Worm (Caenorhabditis elegans) whole organism, L4 larva: ENCODE results near the gene Y48B6A.5.

Experiments used
- F26F4.8 ChIP-seq: fragments of 200-800 bp; sonication (Bioruptor generic); conservative IDR thresholded peaks from 2 replicates; pipeline ENCODE4 v1.3.6; 2022; ENCODE audit warnings: missing genetic modification characterization, missing compliant biosample characterization
- T20F7.1 ChIP-seq: fragments of 200-800 bp; sonication (Bioruptor generic); optimal IDR thresholded peaks from 2 replicates; lab custom pipeline; 2018; ENCODE audit warnings: mild to moderate bottlenecking, missing genetic modification characterization, missing compliant biosample characterization
- T26A8.4 ChIP-seq: fragments of 200-800 bp; sonication (Bioruptor generic); IDR thresholded peaks from 2 replicates; pipeline ENCODE4 v1.3.6; 2022; ENCODE audit warnings: missing genetic modification characterization, missing compliant biosample characterization
- Y5F2A.4 ChIP-seq: fragments of 200-800 bp; sonication (Bioruptor generic); optimal IDR thresholded peaks from 2 replicates; lab custom pipeline; 2018; ENCODE audit warnings: mild to moderate bottlenecking, missing genetic modification characterization, missing compliant biosample characterization
- ZK337.2 ChIP-seq: fragments of 200-800 bp; sonication (Bioruptor generic); IDR thresholded peaks from 2 replicates; pipeline ENCODE4 v1.3.6; 2022; ENCODE audit warnings: missing genetic modification reagents, missing genetic modification characterization, missing compliant biosample characterization
- ZK546.5 ChIP-seq, 2 experiments: sonication (generic microtip); optimal IDR thresholded peaks; 2 replicates each; lab custom pipeline; 2017; ENCODE audit warnings: missing biosample characterization in 2 of 2, missing genetic modification characterization in 2 of 2
- aha-1 ChIP-seq: fragments of 150-350 bp; peaks from one replicate; lab custom pipeline; 2014; ENCODE audit warnings: missing biosample characterization, missing genetic modification characterization
- aly-2 ChIP-seq: sonication (generic microtip); optimal IDR thresholded peaks from 2 replicates; lab custom pipeline; 2018; ENCODE audit warnings: missing biosample characterization, missing genetic modification characterization
- ama-1 ChIP-seq: fragments of 150-350 bp; optimal IDR thresholded peaks from 2 replicates; lab custom pipeline; 2014; ENCODE audit warnings: inconsistent platforms, mixed read lengths
- arid-1 ChIP-seq: fragments of 200-800 bp; sonication (Bioruptor generic); conservative IDR thresholded peaks from 2 replicates; pipeline ENCODE4 v1.3.6; 2022; ENCODE audit warnings: missing genetic modification reagents, missing genetic modification characterization, missing compliant biosample characterization
- attf-4 ChIP-seq: sonication (generic microtip); optimal IDR thresholded peaks from 3 replicates; lab custom pipeline; 2017; ENCODE audit warnings: missing biosample characterization, missing genetic modification characterization
- ceh-20 ChIP-seq: fragments of 200-800 bp; sonication (Bioruptor generic); IDR thresholded peaks from 2 replicates; pipeline ENCODE4 v1.3.6; 2022; ENCODE audit warnings: missing genetic modification reagents, missing genetic modification characterization, missing compliant biosample characterization
- ceh-28 ChIP-seq: fragments of 150-350 bp; optimal IDR thresholded peaks from 2 replicates; lab custom pipeline; 2014; ENCODE audit warnings: missing biosample characterization, missing genetic modification reagents, missing genetic modification characterization
- ceh-32 ChIP-seq: sonication (generic microtip); optimal IDR thresholded peaks from 2 replicates; lab custom pipeline; 2016; ENCODE audit warnings: mild to moderate bottlenecking, missing genetic modification characterization, missing compliant biosample characterization; ENCODE audit not compliant: poor library complexity
- ceh-82 ChIP-seq: sonication (generic microtip); optimal IDR thresholded peaks from 2 replicates; lab custom pipeline; 2017; ENCODE audit warnings: missing biosample characterization, missing genetic modification characterization
- ces-1 ChIP-seq: fragments of 150-350 bp; sonication (generic microtip); optimal IDR thresholded peaks from 4 replicates; lab custom pipeline; 2014; ENCODE audit warnings: missing biosample characterization, missing genetic modification reagents, missing genetic modification characterization
- ctbp-1 ChIP-seq: fragments of 200-800 bp; sonication (Bioruptor generic); IDR thresholded peaks from 2 replicates; pipeline ENCODE4 v1.3.6; 2022; ENCODE audit warnings: missing genetic modification reagents, missing genetic modification characterization, missing compliant biosample characterization
- daf-16 ChIP-seq, 3 experiments: sonication (generic microtip); optimal IDR thresholded peaks; 2 replicates each; lab custom pipeline; 2016 to 2017; ENCODE audit warnings: missing genetic modification characterization in 3 of 3, missing genetic modification reagents in 3 of 3, mild to moderate bottlenecking in 2 of 3, missing compliant biosample characterization in 2 of 3, missing biosample characterization in 1 of 3, moderate library complexity in 1 of 3
- daf-19 ChIP-seq: fragments of 200-800 bp; sonication (Bioruptor generic); conservative IDR thresholded peaks from 2 replicates; pipeline ENCODE4 v1.3.6; 2022; ENCODE audit warnings: missing genetic modification characterization, missing compliant biosample characterization
- dmd-8 ChIP-seq: fragments of 200-800 bp; sonication (Bioruptor generic); IDR thresholded peaks from 2 replicates; pipeline ENCODE4 v1.3.6; 2022; ENCODE audit warnings: missing genetic modification characterization, missing compliant biosample characterization
- dpl-1 ChIP-seq: fragments of 150-350 bp; optimal IDR thresholded peaks from 2 replicates; lab custom pipeline; 2014; ENCODE audit warnings: missing biosample characterization, missing genetic modification reagents, missing genetic modification characterization
- egl-27 ChIP-seq: sonication (generic microtip); optimal IDR thresholded peaks from 3 replicates; lab custom pipeline; 2017; ENCODE audit warnings: missing biosample characterization, missing genetic modification reagents, missing genetic modification characterization
- gei-8 ChIP-seq: fragments of 200-800 bp; sonication (Bioruptor generic); optimal IDR thresholded peaks from 2 replicates; lab custom pipeline; 2018; ENCODE audit warnings: mild to moderate bottlenecking, missing genetic modification characterization, missing compliant biosample characterization
- hif-1 ChIP-seq, 2 experiments: sonication (generic microtip); optimal IDR thresholded peaks; 2 replicates each; lab custom pipeline; 2016 to 2017; ENCODE audit warnings: missing compliant biosample characterization in 2 of 2, missing genetic modification characterization in 2 of 2, missing genetic modification reagents in 2 of 2, missing genotype in 2 of 2, mild to moderate bottlenecking in 1 of 2
- hmg-1.1 ChIP-seq: fragments of 200-800 bp; sonication (Bioruptor generic); IDR thresholded peaks from 2 replicates; pipeline ENCODE4 v1.3.6; 2022; ENCODE audit warnings: missing genetic modification reagents, missing genetic modification characterization, missing compliant biosample characterization
- lin-1 ChIP-seq: fragments of 200-800 bp; sonication (Bioruptor generic); IDR thresholded peaks from 2 replicates; pipeline ENCODE4 v1.3.6; 2022; ENCODE audit warnings: missing genetic modification reagents, missing genetic modification characterization, missing compliant biosample characterization
- lin-13 ChIP-seq: fragments of 150-350 bp; optimal IDR thresholded peaks from 2 replicates; lab custom pipeline; 2014; ENCODE audit warnings: missing biosample characterization, missing genetic modification reagents, missing genetic modification characterization
- lin-29 ChIP-seq: fragments of 200-800 bp; sonication (Bioruptor generic); IDR thresholded peaks from 2 replicates; pipeline ENCODE4 v1.3.6; 2022; ENCODE audit warnings: missing genetic modification reagents, missing genetic modification characterization, missing compliant biosample characterization
- lin-38 ChIP-seq: fragments of 200-800 bp; sonication (Bioruptor generic); IDR thresholded peaks from 2 replicates; pipeline ENCODE4 v1.3.6; 2022; ENCODE audit warnings: missing genetic modification reagents, missing genetic modification characterization, missing compliant biosample characterization
- lir-3 ChIP-seq: sonication (generic microtip); optimal IDR thresholded peaks from 2 replicates; lab custom pipeline; 2016; ENCODE audit warnings: mild to moderate bottlenecking, missing genetic modification characterization, missing compliant biosample characterization
- lsy-2 ChIP-seq, 2 experiments: fragments of 150-350 bp in 1 of 2; sonication (generic microtip) in 1 of 2; optimal IDR thresholded peaks; 2 replicates each; lab custom pipeline; 2014 to 2017; ENCODE audit warnings: missing biosample characterization in 2 of 2, missing genetic modification characterization in 2 of 2
- madf-5 ChIP-seq, 2 experiments: fragments of 200-800 bp; sonication (Bioruptor generic); IDR thresholded peaks; 2 replicates each; pipeline ENCODE4 v1.3.6; 2022; ENCODE audit warnings: missing compliant biosample characterization in 2 of 2, missing genetic modification characterization in 2 of 2
- mes-2 ChIP-seq: sonication (generic microtip); optimal IDR thresholded peaks from 2 replicates; lab custom pipeline; 2016; ENCODE audit warnings: missing genotype, mild to moderate bottlenecking, missing genetic modification characterization, missing compliant biosample characterization; ENCODE audit not compliant: poor library complexity, severe bottlenecking
- mxl-2 ChIP-seq: fragments of 200-800 bp; sonication (Bioruptor generic); conservative IDR thresholded peaks from 2 replicates; pipeline ENCODE4 v1.3.6; 2022; ENCODE audit warnings: missing genetic modification reagents, missing genetic modification characterization, missing compliant biosample characterization
- nhr-10 ChIP-seq: fragments of 150-350 bp; optimal IDR thresholded peaks from 2 replicates; lab custom pipeline; 2014; ENCODE audit warnings: missing biosample characterization, missing genetic modification characterization
- nhr-237 ChIP-seq: sonication (generic microtip); optimal IDR thresholded peaks from 2 replicates; lab custom pipeline; 2017; ENCODE audit warnings: missing biosample characterization, missing genetic modification characterization
- nhr-41 ChIP-seq: fragments of 200-800 bp; sonication (Bioruptor generic); IDR thresholded peaks from 2 replicates; pipeline ENCODE4 v1.3.6; 2022; ENCODE audit warnings: missing genetic modification reagents, missing genetic modification characterization, missing compliant biosample characterization
- nhr-42 ChIP-seq: fragments of 200-800 bp; sonication (Bioruptor generic); IDR thresholded peaks from 2 replicates; pipeline ENCODE4 v1.3.6; 2022; ENCODE audit warnings: missing genetic modification characterization, missing compliant biosample characterization
- nhr-6 ChIP-seq: fragments of 150-350 bp; optimal IDR thresholded peaks from 2 replicates; lab custom pipeline; 2014; ENCODE audit warnings: missing biosample characterization, missing genetic modification characterization
- nhr-76 ChIP-seq: fragments of 150-350 bp; optimal IDR thresholded peaks from 2 replicates; lab custom pipeline; 2014; ENCODE audit warnings: missing biosample characterization, missing genetic modification characterization
- php-3 ChIP-seq: fragments of 200-800 bp; sonication (Bioruptor generic); IDR thresholded peaks from 2 replicates; pipeline ENCODE4 v1.3.6; 2022; ENCODE audit warnings: missing genetic modification reagents, missing genetic modification characterization, missing compliant biosample characterization
- pqm-1 ChIP-seq: sonication (generic microtip); optimal IDR thresholded peaks from 2 replicates; lab custom pipeline; 2017; ENCODE audit warnings: missing biosample characterization, missing genetic modification characterization
- set-16 ChIP-seq: fragments of 200-800 bp; sonication (Bioruptor generic); IDR thresholded peaks from 2 replicates; pipeline ENCODE4 v1.3.6; 2022; ENCODE audit warnings: missing genetic modification reagents, missing genetic modification characterization, missing compliant biosample characterization
- snpc-4 ChIP-seq: fragments of 150-350 bp; optimal IDR thresholded peaks from 2 replicates; lab custom pipeline; 2014; ENCODE audit warnings: missing biosample characterization, missing genetic modification characterization
- spr-3 ChIP-seq: fragments of 200-800 bp; sonication (Bioruptor generic); optimal IDR thresholded peaks from 2 replicates; lab custom pipeline; 2018; ENCODE audit warnings: mild to moderate bottlenecking, missing genetic modification characterization, missing compliant biosample characterization
- tra-1 ChIP-seq: fragments of 200-800 bp; sonication (Bioruptor generic); IDR thresholded peaks from 2 replicates; pipeline ENCODE4 v1.3.6; 2022; ENCODE audit warnings: missing genetic modification reagents, missing genetic modification characterization, missing compliant biosample characterization
- unc-130 ChIP-seq: sonication (generic microtip); optimal IDR thresholded peaks from 2 replicates; lab custom pipeline; 2016; ENCODE audit warnings: missing genetic modification reagents, missing genetic modification characterization, missing compliant biosample characterization
- zip-11 ChIP-seq: fragments of 200-800 bp; sonication (Bioruptor generic); IDR thresholded peaks from 2 replicates; pipeline ENCODE4 v1.3.6; 2022; ENCODE audit warnings: missing genetic modification characterization, missing compliant biosample characterization
- ztf-7 ChIP-seq: fragments of 150-350 bp; optimal IDR thresholded peaks from 2 replicates; lab custom pipeline; 2014; ENCODE audit warnings: missing biosample characterization, missing genetic modification characterization

The Y48B6A.5 gene

DNA sequence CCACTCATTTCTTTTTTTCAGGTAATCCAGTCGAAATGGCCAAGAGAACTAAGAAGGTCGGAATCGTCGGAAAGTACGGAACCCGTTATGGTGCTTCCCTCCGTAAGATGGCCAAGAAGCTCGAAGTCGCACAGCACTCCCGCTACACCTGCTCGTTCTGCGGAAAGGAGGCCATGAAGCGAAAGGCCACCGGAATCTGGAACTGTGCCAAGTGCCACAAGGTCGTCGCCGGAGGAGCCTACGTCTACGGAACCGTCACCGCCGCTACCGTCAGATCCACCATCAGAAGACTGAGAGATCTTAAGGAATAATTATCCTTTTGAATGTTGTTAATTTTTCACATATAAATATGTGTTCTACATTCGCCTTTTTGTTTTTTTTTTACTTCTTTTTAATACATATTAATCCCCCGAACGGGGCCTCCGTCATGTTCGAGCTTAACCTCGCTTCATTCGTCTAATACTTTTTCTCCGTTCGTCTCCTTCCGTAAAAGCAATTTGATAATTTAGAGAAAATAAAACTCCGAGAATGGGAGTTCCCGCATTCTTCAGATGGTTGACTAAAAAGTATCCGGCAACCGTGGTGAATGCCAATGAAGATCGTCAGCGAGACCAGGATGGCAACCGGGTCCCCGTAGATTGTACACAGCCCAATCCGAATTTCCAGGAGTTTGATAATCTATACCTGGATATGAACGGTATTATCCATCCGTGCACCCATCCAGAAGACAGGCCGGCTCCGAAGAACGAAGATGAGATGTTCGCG lies 19.6 kb downstream of the Y48B6A.5 start, which contains the start of the genes rpl-43 and xrn-2 (continued):
- TF ChIP-seq daf-19 (no peak), mes-2 (peak; percentile 36), ctbp-1 (peak; percentile 50; the same call in 1 of the 2 replicates), ceh-82 (no peak), T20F7.1 (GFP tag; lab: Kevin White, UChicago) (no peak), spr-3 (peak; percentile 37), ZK546.5 (tag; optimal IDR thresholded peaks at IDR 0.05; lab: Kevin White, UChicago) (no peak), nhr-42 (GFP tag; lab: Robert Waterston, UW) (no peak), nhr-41 (GFP tag; lab: Robert Waterston, UW) (no peak), tra-1 (GFP tag; lab: Robert Waterston, UW) (no peak), set-16 (peak; percentile 77), aly-2 (no peak), F26F4.8 (GFP tag; lab: Robert Waterston, UW) (0 out of 2 replicates have a peak, but pooled peaks have one; percentile 5), nhr-10 (tag; lab: Kevin White, UChicago) (no peak), php-3 (GFP tag; lab: Robert Waterston, UW) (no peak), nhr-237 (tag; lab: Kevin White, UChicago) (no peak), Y5F2A.4 (GFP tag; lab: Kevin White, UChicago) (peak; percentile 78), lir-3 (tag; lab: Kevin White, UChicago) (no peak), ceh-32 (tag; lab: Kevin White, UChicago) (no peak), pqm-1 (tag; lab: Kevin White, UChicago) (no peak), madf-5 (GFP tag; IDR thresholded peaks at IDR 0.05; lab: Robert Waterston, UW) (peak; percentile 12 to 20; a peak in 1 of 4 replicates), arid-1 (GFP tag; lab: Robert Waterston, UW) (0 out of 2 replicates have a peak, but pooled peaks have one; percentile 39), lin-1 (GFP tag; lab: Robert Waterston, UW) (peak; percentile 72; the same call in 1 of the 2 replicates), hmg-1.1 (GFP tag; lab: Robert Waterston, UW) (no peak), lin-38 (GFP tag; lab: Robert Waterston, UW) (peak; percentile 86), hif-1 (tag; optimal IDR thresholded peaks at IDR 0.05; lab: Kevin White, UChicago) (no peak), ZK337.2 (GFP tag; lab: Robert Waterston, UW) (no peak), gei-8 (GFP tag; lab: Kevin White, UChicago) (peak; percentile 42), lin-29 (no peak), mxl-2 (GFP tag; lab: Robert Waterston, UW) (no peak), ama-1 (lab: Kevin White, UChicago) (peak; percentile 65), egl-27 (tag; lab: Kevin White, UChicago) (no peak), nhr-6 (no peak), ces-1 (GFP tag; lab: Kevin White, UChicago) (no peak)

DNA sequence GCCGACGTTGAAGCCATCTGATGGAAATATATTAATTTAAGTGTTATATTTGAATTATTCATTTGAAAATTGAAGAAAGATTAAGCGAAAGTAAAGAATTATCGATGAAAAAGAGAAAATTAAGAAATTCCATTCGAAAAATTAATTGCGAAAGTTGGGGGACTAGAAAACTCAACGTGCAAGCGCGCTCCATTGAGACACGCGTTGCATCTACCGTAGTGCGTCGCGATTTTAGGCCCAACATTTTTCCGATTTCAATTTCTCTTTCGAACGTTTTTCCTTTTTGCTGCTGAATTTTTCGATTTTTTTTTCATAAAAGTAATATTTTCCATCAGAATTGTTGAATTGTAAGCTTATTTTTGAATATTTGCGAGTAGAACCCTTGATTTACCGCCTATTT lies 20.6 kb downstream of the Y48B6A.5 start, which contains the start of gene Y48B6A.1:
Gene Y48B6A.1, minus strand, starts transcription at position 17 of the 400 bp plus-strand sequence.
- TF ChIP-seq ceh-28 (no peak), dmd-8 (GFP tag; lab: Robert Waterston, UW) (no peak), ztf-7 (peak; percentile 58), aha-1 (tag; lab: Kevin White, UChicago) (peak; percentile 98), snpc-4 (tag; lab: Kevin White, UChicago) (peak; percentile 59), mes-2 (peak; percentile 99), ceh-32 (tag; lab: Kevin White, UChicago) (no peak), T26A8.4 (GFP tag; lab: Robert Waterston, UW) (peak; percentile 79), nhr-42 (GFP tag; lab: Robert Waterston, UW) (peak; percentile 95), nhr-76 (tag; lab: Kevin White, UChicago) (no peak), attf-4 (tag; lab: Kevin White, UChicago) (no peak), hmg-1.1 (GFP tag; lab: Robert Waterston, UW) (peak; percentile 82), lin-13 (GFP tag; lab: Kevin White, UChicago) (peak; percentile 96), unc-130 (peak; percentile 97), ZK337.2 (GFP tag; lab: Robert Waterston, UW) (peak; percentile 97), ceh-20 (GFP tag; lab: Robert Waterston, UW) (peak; percentile 71), dpl-1 (GFP tag; lab: Kevin White, UChicago) (peak; percentile 90), lsy-2 (tag; optimal IDR thresholded peaks at IDR 0.05; lab: Kevin White, UChicago) (peak; percentile 95 to 99), zip-11 (GFP tag; lab: Robert Waterston, UW) (no peak), nhr-10 (tag; lab: Kevin White, UChicago) (peak; percentile 0), daf-16 (GFP tag; optimal IDR thresholded peaks at IDR 0.05; lab: Kevin White, UChicago) (peak in 1 of 2 experiments; percentile 16), daf-16 (tag; optimal IDR thresholded peaks at IDR 0.05; lab: Kevin White, UChicago) (peak; percentile 74)
